Fruit fly (Drosophila melanogaster): ENCODE measurements around the gene mRpS9.

mRpS9 gene

DNA sequence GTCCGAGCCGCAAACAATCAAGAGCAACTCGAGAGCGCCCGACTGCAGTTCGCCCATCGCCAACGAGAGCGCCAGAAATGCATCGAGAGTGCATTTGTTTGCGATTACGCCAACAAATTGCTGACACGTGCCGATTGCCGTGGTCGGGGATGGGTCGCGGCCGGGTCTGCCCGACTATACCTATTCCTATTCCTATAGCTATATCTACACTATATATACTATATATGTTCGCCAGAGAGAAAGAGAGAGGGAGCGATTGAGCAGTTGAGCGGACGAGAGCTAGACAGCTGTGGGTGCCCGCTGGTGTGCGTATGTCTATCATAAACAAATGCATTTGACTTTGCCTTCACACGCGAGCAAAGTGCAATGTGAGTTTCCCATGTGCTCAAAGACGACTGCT, 44.9 kb upstream of the mRpS9 start (continued):
- no peak for TF ChIP-seq CG1621 (tag; optimal IDR thresholded peaks at IDR 0.05)

DNA sequence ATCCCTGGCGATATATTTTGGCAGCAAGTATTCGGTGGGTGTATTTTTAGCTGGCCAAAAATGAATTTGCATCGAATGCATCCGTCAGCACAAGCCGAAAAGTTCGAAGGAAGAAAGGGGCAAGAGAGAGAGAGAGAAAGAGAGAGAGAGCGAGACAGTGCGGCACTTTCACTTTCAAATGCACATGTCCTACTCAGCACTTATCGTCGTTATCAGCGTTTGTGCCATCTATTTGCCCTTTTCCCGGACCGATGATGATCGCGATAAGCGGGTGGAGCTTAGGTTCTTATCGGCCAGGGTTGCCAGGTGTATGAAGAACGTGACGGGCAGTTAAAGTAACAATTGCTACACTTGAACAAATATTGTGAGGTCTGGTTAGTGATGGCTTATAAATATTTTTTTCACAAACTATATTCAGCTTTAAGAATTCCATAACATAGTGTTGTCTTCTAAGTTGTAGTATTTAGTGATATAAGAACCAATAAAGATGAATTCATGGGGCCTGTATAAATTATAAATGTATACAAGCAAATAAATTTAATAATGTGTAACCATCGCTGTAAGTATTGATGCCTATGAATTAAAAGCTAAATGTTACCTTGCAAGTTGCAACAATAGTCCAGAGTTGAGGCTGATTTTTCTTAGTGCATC, 42.4 kb upstream of the mRpS9 start:
- TF ChIP-seq CG1621 (tag; optimal IDR thresholded peaks at IDR 0.05) (no peak), CG8632 (GFP tag; optimal IDR thresholded peaks at IDR 0.05) (no peak), salr (GFP tag; optimal IDR thresholded peaks at IDR 0.05) (peak in 1 of 2 experiments; percentile 21), CG3919 (GFP tag; optimal IDR thresholded peaks at IDR 0.05) (peak; percentile 26), CG6808 (GFP tag; optimal IDR thresholded peaks at IDR 0.05) (no peak), CG10631 (GFP tag; optimal IDR thresholded peaks at IDR 0.05) (peak; percentile 22), lz (GFP tag; optimal IDR thresholded peaks at IDR 0.05) (peak; percentile 18), CG31627 (GFP tag; optimal IDR thresholded peaks at IDR 0.05) (peak; percentile 12), dsx (GFP tag; optimal IDR thresholded peaks at IDR 0.05; ENCODE audit: poor library complexity, severe bottlenecking) (peak; percentile 67), CG8119 (GFP tag; IDR thresholded peaks at IDR 0.05) (0 out of 3 replicates have a peak, but pooled peaks have one; percentile 25), fd85E (GFP tag; optimal IDR thresholded peaks at IDR 0.05) (no peak), fd59A (GFP tag; optimal IDR thresholded peaks at IDR 0.05) (no peak), Ets96B (tag; optimal IDR thresholded peaks at IDR 0.05) (no peak), CG34406 (GFP tag; optimal IDR thresholded peaks at IDR 0.05) (no peak), achi (GFP tag; optimal IDR thresholded peaks at IDR 0.05) (peak; percentile 19), CG10669 (GFP tag; optimal IDR thresholded peaks at IDR 0.05) (peak; percentile 9), CG7368 (GFP tag; optimal IDR thresholded peaks at IDR 0.05) (no peak), ss (GFP tag; optimal IDR thresholded peaks at IDR 0.05) (no peak), eg (GFP tag; IDR thresholded peaks at IDR 0.05) (no peak), Met (GFP tag; optimal IDR thresholded peaks at IDR 0.05) (peak; percentile 26), Sox15 (GFP tag; optimal IDR thresholded peaks at IDR 0.05) (no peak), net (GFP tag; optimal IDR thresholded peaks at IDR 0.05) (no peak), Smox (GFP tag; optimal IDR thresholded peaks at IDR 0.05) (no peak), Ets21C (GFP tag; optimal IDR thresholded peaks at IDR 0.05) (no peak), Sox14 (GFP tag; optimal IDR thresholded peaks at IDR 0.05) (peak; percentile 4), CG8319 (GFP tag; optimal IDR thresholded peaks at IDR 0.05) (no peak), CG11762 (GFP tag; optimal IDR thresholded peaks at IDR 0.05; ENCODE audit: insufficient read depth) (no peak), Eip78C (GFP tag) (peak; percentile 70), Hr39 (GFP tag; optimal IDR thresholded peaks at IDR 0.05) (peak; percentile 6), Gug (GFP tag; IDR thresholded peaks at IDR 0.05) (no peak), CG6792 (GFP tag; optimal IDR thresholded peaks at IDR 0.05) (peak; percentile 10), Hr4 (GFP tag; optimal IDR thresholded peaks at IDR 0.05) (peak; percentile 45), CG32006 (GFP tag; optimal IDR thresholded peaks at IDR 0.05) (peak; percentile 50), svp (GFP tag) (peak; percentile 59), esn (GFP tag; optimal IDR thresholded peaks at IDR 0.05) (peak; percentile 34), cyc (GFP tag; optimal IDR thresholded peaks at IDR 0.05) (no peak), pdm3 (GFP tag; optimal IDR thresholded peaks at IDR 0.05) (peak; percentile 31), CG11294 (GFP tag; IDR thresholded peaks at IDR 0.05) (no peak), OdsH (GFP tag; optimal IDR thresholded peaks at IDR 0.05) (peak; percentile 20), Blimp-1 (GFP tag; optimal IDR thresholded peaks at IDR 0.05) (peak; percentile 60), vri (GFP tag; optimal IDR thresholded peaks at IDR 0.05) (no peak)
